Fruit fly (Drosophila melanogaster): ENCODE measurements around the gene cype.

The cype gene

dm6 chr2L:5338024-5338720 lies 11.1 kb downstream of the cype start, which contains the start of gene fusl:
Gene fusl (minus strand): TSS chr2L:5338073.
- no peak for TF ChIP-seq OdsH (GFP tag; optimal IDR thresholded peaks at IDR 0.05)
- peak; percentile 65 for TF ChIP-seq Myc (optimal IDR thresholded peaks at IDR 0.05)

dm6 chr2L:5338721-5339036 lies 11.7 kb downstream of the cype start:
- TF ChIP-seq brk (GFP tag; optimal IDR thresholded peaks at IDR 0.05) (peak; percentile 26), tai (GFP tag; optimal IDR thresholded peaks at IDR 0.05) (peak; percentile 4), Abd-B (GFP tag; optimal IDR thresholded peaks at IDR 0.05) (no peak)

dm6 chr2L:5341015-5341608 lies 14.1 kb downstream of the cype start:
- no peak for TF ChIP-seq foxo (GFP tag; optimal IDR thresholded peaks at IDR 0.05)
- TF ChIP-seq ey (GFP tag; optimal IDR thresholded peaks at IDR 0.05), result no peak
- TF ChIP-seq rgr (GFP tag; optimal IDR thresholded peaks at IDR 0.05), result no peak
- TF ChIP-seq jim (GFP tag; optimal IDR thresholded peaks at IDR 0.05), result no peak
- TF ChIP-seq Dfd (GFP tag; optimal IDR thresholded peaks at IDR 0.05), result no peak
- TF ChIP-seq Rel (GFP tag; optimal IDR thresholded peaks at IDR 0.05), result no peak
- TF ChIP-seq Rel (tag; optimal IDR thresholded peaks at IDR 0.05), result no peak

dm6 chr2L:5342119-5342817 lies 15.2 kb downstream of the cype start, which contains the start of gene Acsf2:
Gene Acsf2 (minus strand): TSS chr2L:5342234.
- TF ChIP-seq Hnf4 (GFP tag; optimal IDR thresholded peaks at IDR 0.05) (peak; percentile 77), dl (GFP tag; optimal IDR thresholded peaks at IDR 0.05; ENCODE audit: insufficient read depth in 1 of 2, partially characterized antibody in 2 of 2) (no peak), usp (GFP tag; optimal IDR thresholded peaks at IDR 0.05) (no peak), Dif (GFP tag; optimal IDR thresholded peaks at IDR 0.05; ENCODE audit: partially characterized antibody) (no peak), Jra (GFP tag; optimal IDR thresholded peaks at IDR 0.05) (peak; percentile 60), Hr83 (GFP tag; optimal IDR thresholded peaks at IDR 0.05; ENCODE audit: poor library complexity, severe bottlenecking) (no peak), psq (GFP tag; optimal IDR thresholded peaks at IDR 0.05) (peak; percentile 82), foxo (GFP tag; optimal IDR thresholded peaks at IDR 0.05) (peak; percentile 47 to 95), GATAd (GFP tag; optimal IDR thresholded peaks at IDR 0.05) (peak; percentile 69), pan (optimal IDR thresholded peaks at IDR 0.05) (no peak), sv (GFP tag; optimal IDR thresholded peaks at IDR 0.05) (peak; percentile 93), Rel (GFP tag; optimal IDR thresholded peaks at IDR 0.05) (peak; percentile 49), Rel (tag; optimal IDR thresholded peaks at IDR 0.05) (peak; percentile 55), fru (GFP tag; optimal IDR thresholded peaks at IDR 0.05) (peak; percentile 89), br (GFP tag; optimal IDR thresholded peaks at IDR 0.05) (peak; percentile 88), h (GFP tag; optimal IDR thresholded peaks at IDR 0.05) (peak; percentile 93), dsf (GFP tag; optimal IDR thresholded peaks at IDR 0.05; ENCODE audit: borderline replicate concordance) (no peak), Abd-B (GFP tag; optimal IDR thresholded peaks at IDR 0.05) (no peak), sage (GFP tag; optimal IDR thresholded peaks at IDR 0.05) (no peak), woc (GFP tag; optimal IDR thresholded peaks at IDR 0.05) (peak; percentile 61), Dfd (GFP tag; optimal IDR thresholded peaks at IDR 0.05) (peak; percentile 68), CG9705 (GFP tag; optimal IDR thresholded peaks at IDR 0.05) (peak; percentile 80), Sp1 (GFP tag; optimal IDR thresholded peaks at IDR 0.05) (peak; percentile 84), Vsx2 (GFP tag; optimal IDR thresholded peaks at IDR 0.05; ENCODE audit: partially characterized antibody) (no peak), CG32264 (GFP tag; optimal IDR thresholded peaks at IDR 0.05) (peak; percentile 32), N (GFP tag; optimal IDR thresholded peaks at IDR 0.05) (no peak), ey (GFP tag; optimal IDR thresholded peaks at IDR 0.05) (peak; percentile 90), Hr78 (GFP tag; optimal IDR thresholded peaks at IDR 0.05) (no peak), dmrt93B (GFP tag; optimal IDR thresholded peaks at IDR 0.05) (peak; percentile 80), HLH106 (tag; optimal IDR thresholded peaks at IDR 0.05) (peak; percentile 93), rgr (GFP tag; optimal IDR thresholded peaks at IDR 0.05) (peak; percentile 92), brk (GFP tag; optimal IDR thresholded peaks at IDR 0.05) (peak; percentile 53), jim (GFP tag; optimal IDR thresholded peaks at IDR 0.05) (no peak), OdsH (GFP tag; optimal IDR thresholded peaks at IDR 0.05) (peak; percentile 95), tai (GFP tag; optimal IDR thresholded peaks at IDR 0.05) (peak; percentile 54), Myc (optimal IDR thresholded peaks at IDR 0.05) (no peak), CrebA (GFP tag; optimal IDR thresholded peaks at IDR 0.05; ENCODE audit: borderline replicate concordance) (peak; percentile 19), Mio (GFP tag; optimal IDR thresholded peaks at IDR 0.05) (no peak), lola (GFP tag; optimal IDR thresholded peaks at IDR 0.05) (no peak)

Data from whole organism, wandering third instar larva.